Worm (Caenorhabditis elegans) whole organism, late embryonic: ENCODE measurements around the gene psmd-9.

ENCODE experiments used
- C08G9.2 ChIP-seq: sonication (generic microtip); optimal IDR thresholded peaks from 2 replicates; lab custom pipeline; 2016; ENCODE audit warnings: mild to moderate bottlenecking, missing genetic modification characterization, moderate library complexity, missing compliant biosample characterization
- C38D4.7 ChIP-seq: fragments of 200-800 bp; sonication (Bioruptor generic); optimal IDR thresholded peaks from 2 replicates; lab custom pipeline; 2018; ENCODE audit warnings: mild to moderate bottlenecking, missing genetic modification characterization, moderate library complexity, missing compliant biosample characterization
- F13H6.1 ChIP-seq: sonication (generic microtip); optimal IDR thresholded peaks from 2 replicates; lab custom pipeline; 2016; ENCODE audit warnings: missing genetic modification characterization, missing compliant biosample characterization
- K02D7.2 ChIP-seq: sonication (generic microtip); optimal IDR thresholded peaks from 2 replicates; lab custom pipeline; 2017; ENCODE audit warnings: mild to moderate bottlenecking, missing genetic modification characterization, missing compliant biosample characterization
- Y22D7AL.16 ChIP-seq: sonication (generic microtip); optimal IDR thresholded peaks from 2 replicates; lab custom pipeline; 2016; ENCODE audit warnings: missing genetic modification characterization, missing compliant biosample characterization
- ahr-1 ChIP-seq: sonication (generic microtip); optimal IDR thresholded peaks from 2 replicates; lab custom pipeline; 2016; ENCODE audit warnings: missing genetic modification characterization, missing compliant biosample characterization
- ama-1 ChIP-seq: fragments of 150-350 bp; optimal IDR thresholded peaks from 2 replicates; lab custom pipeline; 2014
- ceh-14 ChIP-seq: sonication (generic microtip); optimal IDR thresholded peaks from 2 replicates; lab custom pipeline; 2016; ENCODE audit warnings: missing genotype, missing genetic modification characterization, missing compliant biosample characterization
- ceh-18 ChIP-seq: sonication (generic microtip); optimal IDR thresholded peaks from 2 replicates; lab custom pipeline; 2016; ENCODE audit warnings: missing genetic modification characterization, missing compliant biosample characterization
- ceh-19 ChIP-seq: fragments of 200-800 bp; sonication (Bioruptor generic); optimal IDR thresholded peaks from 2 replicates; lab custom pipeline; 2018; ENCODE audit warnings: mild to moderate bottlenecking, missing genetic modification characterization, missing compliant biosample characterization
- ceh-2 ChIP-seq: sonication (generic microtip); optimal IDR thresholded peaks from 2 replicates; lab custom pipeline; 2016; ENCODE audit warnings: missing genotype, missing genetic modification characterization, missing compliant biosample characterization
- ceh-22 ChIP-seq: sonication (generic microtip); optimal IDR thresholded peaks from 2 replicates; lab custom pipeline; 2017; ENCODE audit warnings: missing biosample characterization, missing genetic modification characterization
- ceh-31 ChIP-seq: sonication (generic microtip); optimal IDR thresholded peaks from 2 replicates; lab custom pipeline; 2016; ENCODE audit warnings: missing genetic modification characterization, missing compliant biosample characterization
- ceh-45 ChIP-seq: fragments of 200-800 bp; sonication (Bioruptor generic); IDR thresholded peaks from 2 replicates; pipeline ENCODE4 v1.3.6; 2022; ENCODE audit warnings: missing genetic modification reagents, missing genetic modification characterization, missing compliant biosample characterization
- ceh-48 ChIP-seq: sonication (generic microtip); optimal IDR thresholded peaks from 2 replicates; lab custom pipeline; 2016; ENCODE audit warnings: missing genetic modification characterization, inconsistent platforms, missing compliant biosample characterization
- ceh-6 ChIP-seq: fragments of 200-800 bp; sonication (Bioruptor generic); optimal IDR thresholded peaks from 2 replicates; lab custom pipeline; 2018; ENCODE audit warnings: mild to moderate bottlenecking, missing genetic modification characterization, missing compliant biosample characterization
- ceh-9 ChIP-seq: sonication (generic microtip); optimal IDR thresholded peaks from 2 replicates; lab custom pipeline; 2016; ENCODE audit warnings: mild to moderate bottlenecking, missing genetic modification characterization, inconsistent platforms, missing compliant biosample characterization
- che-1 ChIP-seq: sonication (generic microtip); optimal IDR thresholded peaks from 2 replicates; lab custom pipeline; 2016; ENCODE audit warnings: mild to moderate bottlenecking, missing genetic modification characterization, missing compliant biosample characterization
- elt-2 ChIP-seq: sonication (generic microtip); optimal IDR thresholded peaks from 2 replicates; lab custom pipeline; 2016; ENCODE audit warnings: missing genetic modification reagents, missing genetic modification characterization, missing compliant biosample characterization
- elt-4 ChIP-seq: sonication (generic microtip); optimal IDR thresholded peaks from 2 replicates; lab custom pipeline; 2016; ENCODE audit warnings: missing genetic modification characterization, missing compliant biosample characterization
- ets-4 ChIP-seq: sonication (generic microtip); optimal IDR thresholded peaks from 2 replicates; lab custom pipeline; 2016; ENCODE audit warnings: missing genetic modification characterization, missing compliant biosample characterization
- eyg-1 ChIP-seq: sonication (generic microtip); optimal IDR thresholded peaks from 2 replicates; lab custom pipeline; 2016; ENCODE audit warnings: missing genotype, missing genetic modification characterization, missing compliant biosample characterization
- fax-1 ChIP-seq: sonication (generic microtip); optimal IDR thresholded peaks from 2 replicates; lab custom pipeline; 2016; ENCODE audit warnings: missing genotype, missing genetic modification characterization, missing compliant biosample characterization
- fkh-10 ChIP-seq: fragments of 150-350 bp; optimal IDR thresholded peaks from 2 replicates; lab custom pipeline; 2014; ENCODE audit warnings: missing biosample characterization, missing genetic modification reagents, missing genetic modification characterization
- fkh-6 ChIP-seq: sonication (generic microtip); optimal IDR thresholded peaks from 2 replicates; lab custom pipeline; 2016; ENCODE audit warnings: missing genetic modification characterization, missing compliant biosample characterization
- gmeb-2 ChIP-seq: sonication (generic microtip); optimal IDR thresholded peaks from 2 replicates; lab custom pipeline; 2016; ENCODE audit warnings: missing genetic modification characterization, inconsistent platforms, missing compliant biosample characterization
- hlh-13 ChIP-seq: fragments of 200-800 bp; sonication (Bioruptor generic); optimal IDR thresholded peaks from 2 replicates; lab custom pipeline; 2018; ENCODE audit warnings: mild to moderate bottlenecking, missing genetic modification characterization, missing compliant biosample characterization
- hlh-15 ChIP-seq: sonication (generic microtip); optimal IDR thresholded peaks from 2 replicates; lab custom pipeline; 2016; ENCODE audit warnings: missing genetic modification characterization, missing compliant biosample characterization
- hlh-30 ChIP-seq: sonication (generic microtip); optimal IDR thresholded peaks from 2 replicates; lab custom pipeline; 2017; ENCODE audit warnings: antibody characterized with exemption, missing genetic modification characterization, missing compliant biosample characterization; ENCODE audit not compliant: insufficient read depth
- hlh-6 ChIP-seq: sonication (generic microtip); optimal IDR thresholded peaks from 2 replicates; lab custom pipeline; 2016; ENCODE audit warnings: missing genotype, missing genetic modification characterization, missing compliant biosample characterization
- hlh-8 ChIP-seq: sonication (generic microtip); optimal IDR thresholded peaks from 2 replicates; lab custom pipeline; 2016; ENCODE audit warnings: missing genotype, missing genetic modification characterization, missing compliant biosample characterization
- lin-11 ChIP-seq: fragments of 200-800 bp; sonication (Bioruptor generic); optimal IDR thresholded peaks from 2 replicates; lab custom pipeline; 2018; ENCODE audit warnings: mild to moderate bottlenecking, missing genetic modification characterization, missing compliant biosample characterization
- madf-2 ChIP-seq: sonication (generic microtip); optimal IDR thresholded peaks from 2 replicates; lab custom pipeline; 2017; ENCODE audit warnings: missing genetic modification characterization, missing compliant biosample characterization
- nfya-1 ChIP-seq: sonication (generic microtip); optimal IDR thresholded peaks from 2 replicates; lab custom pipeline; 2017; ENCODE audit warnings: missing genetic modification characterization, mild to moderate bottlenecking, missing compliant biosample characterization, antibody characterized with exemption, moderate library complexity
- nhr-11 ChIP-seq: fragments of 150-350 bp; optimal IDR thresholded peaks from 2 replicates; lab custom pipeline; 2014; ENCODE audit warnings: missing biosample characterization, missing genetic modification characterization
- nhr-232 ChIP-seq: sonication (generic microtip); optimal IDR thresholded peaks from 2 replicates; lab custom pipeline; 2016; ENCODE audit warnings: missing genetic modification characterization, missing compliant biosample characterization
- npax-4 ChIP-seq: sonication (generic microtip); optimal IDR thresholded peaks from 2 replicates; lab custom pipeline; 2016; ENCODE audit warnings: missing genetic modification characterization, missing compliant biosample characterization
- odd-2 ChIP-seq: sonication (generic microtip); optimal IDR thresholded peaks from 2 replicates; lab custom pipeline; 2017; ENCODE audit warnings: antibody characterized with exemption, mild to moderate bottlenecking, missing genetic modification characterization, missing compliant biosample characterization
- pag-3 ChIP-seq: sonication (generic microtip); optimal IDR thresholded peaks from 2 replicates; lab custom pipeline; 2016; ENCODE audit warnings: missing compliant biosample characterization, missing genetic modification characterization, borderline replicate concordance
- pat-9 ChIP-seq: fragments of 200-800 bp; sonication (Bioruptor generic); optimal IDR thresholded peaks from 2 replicates; lab custom pipeline; 2018; ENCODE audit warnings: mild to moderate bottlenecking, missing genetic modification characterization, moderate library complexity, missing compliant biosample characterization
- pax-1 ChIP-seq: fragments of 150-350 bp; optimal IDR thresholded peaks from 2 replicates; lab custom pipeline; 2014; ENCODE audit warnings: missing biosample characterization, missing genetic modification characterization
- pqm-1 ChIP-seq: sonication (generic microtip); optimal IDR thresholded peaks from 2 replicates; lab custom pipeline; 2016; ENCODE audit warnings: missing genetic modification characterization, missing compliant biosample characterization
- pros-1 ChIP-seq: fragments of 150-350 bp; optimal IDR thresholded peaks from 2 replicates; lab custom pipeline; 2014; ENCODE audit warnings: missing biosample characterization, missing genetic modification reagents, missing genetic modification characterization
- ref-2 ChIP-seq: sonication (generic microtip); optimal IDR thresholded peaks from 2 replicates; lab custom pipeline; 2016; ENCODE audit warnings: missing genetic modification characterization, missing compliant biosample characterization
- sdc-2 ChIP-seq: sonication (generic microtip); optimal IDR thresholded peaks from 2 replicates; lab custom pipeline; 2016; ENCODE audit warnings: missing genotype, missing genetic modification characterization, missing compliant biosample characterization
- sox-2 ChIP-seq: fragments of 200-800 bp; sonication (Bioruptor generic); IDR thresholded peaks from 2 replicates; pipeline ENCODE4 v1.3.6; 2022; ENCODE audit warnings: missing genetic modification reagents, missing genetic modification characterization, missing compliant biosample characterization
- syd-9 ChIP-seq: sonication (generic microtip); optimal IDR thresholded peaks from 2 replicates; lab custom pipeline; 2016; ENCODE audit warnings: mild to moderate bottlenecking, missing genetic modification characterization, moderate library complexity, missing compliant biosample characterization
- tbx-2 ChIP-seq: sonication (generic microtip); optimal IDR thresholded peaks from 2 replicates; lab custom pipeline; 2016; ENCODE audit warnings: missing genetic modification characterization, missing compliant biosample characterization
- tbx-7 ChIP-seq: sonication (generic microtip); optimal IDR thresholded peaks from 2 replicates; lab custom pipeline; 2016; ENCODE audit warnings: missing genotype, missing genetic modification characterization, missing compliant biosample characterization
- ttx-3 ChIP-seq: sonication (generic microtip); optimal IDR thresholded peaks from 2 replicates; lab custom pipeline; 2016; ENCODE audit warnings: missing genetic modification reagents, missing genetic modification characterization, missing compliant biosample characterization
- unc-3 ChIP-seq, 2 experiments: fragments of 200-800 bp in 1 of 2; sonication (Bioruptor generic) in 1 of 2; sonication (generic microtip) in 1 of 2; conservative IDR thresholded peaks in 1 of 2; optimal IDR thresholded peaks in 1 of 2; 2 replicates each; pipeline versions ENCODE4 v1.3.6 to Lab custom; 2016 to 2022; ENCODE audit warnings: missing compliant biosample characterization in 2 of 2, missing genetic modification characterization in 2 of 2, missing genetic modification reagents in 1 of 2
- unc-42 ChIP-seq: sonication (generic microtip); optimal IDR thresholded peaks from 2 replicates; lab custom pipeline; 2016; ENCODE audit warnings: missing genotype, missing genetic modification characterization, missing compliant biosample characterization
- unc-86 ChIP-seq: sonication (generic microtip); optimal IDR thresholded peaks from 2 replicates; lab custom pipeline; 2016; ENCODE audit warnings: missing genetic modification characterization, missing compliant biosample characterization

Gene psmd-9

DNA sequence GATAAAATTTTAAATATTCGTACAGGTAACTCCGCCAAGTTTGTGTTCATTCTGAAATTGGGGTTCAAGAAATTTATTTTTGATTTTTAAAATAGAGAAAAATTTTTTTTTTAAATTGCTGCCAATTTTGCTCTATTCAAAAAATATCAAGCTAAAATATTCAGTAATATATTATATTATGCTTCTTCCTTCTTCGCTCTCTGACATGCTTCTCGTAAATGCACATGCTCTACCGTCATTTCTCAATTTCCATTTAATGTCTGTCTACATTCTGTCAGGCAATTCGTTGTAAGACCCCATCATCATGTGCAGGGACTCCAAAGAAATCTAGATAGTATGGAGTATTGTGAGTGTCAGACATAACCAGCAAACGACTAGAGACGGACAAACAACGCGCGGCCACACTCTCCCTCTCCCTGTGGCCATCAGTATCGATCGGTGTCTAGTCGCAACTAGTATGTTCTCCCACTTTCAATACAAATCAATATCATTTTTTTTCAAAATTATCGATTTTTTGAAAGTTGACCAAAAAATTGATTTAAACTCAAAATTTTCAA lies 49.4 kb downstream of the psmd-9 start, which contains the start of the genes malt-1 and ceh-38:
Gene malt-1, minus strand, starts transcription at position 51 of the 557 bp plus-strand sequence.
Gene ceh-38, plus strand, starts transcription at position 277 of the 557 bp plus-strand sequence.
- TF ChIP-seq F13H6.1 (tag; lab: Kevin White, UChicago) (no peak), unc-3 (GFP tag; conservative IDR thresholded peaks at IDR 0.05; lab: Robert Waterston, UW) (no peak), unc-3 (tag; optimal IDR thresholded peaks at IDR 0.05; lab: Kevin White, UChicago) (no peak), ref-2 (peak; percentile 77), tbx-2 (tag; lab: Kevin White, UChicago) (peak; percentile 84), nhr-11 (no peak), fkh-6 (no peak), eyg-1 (tag; lab: Kevin White, UChicago) (no peak), pat-9 (tag; lab: Kevin White, UChicago) (no peak), ceh-18 (peak; percentile 80), Y22D7AL.16 (no peak), lin-11 (no peak), hlh-15 (tag; lab: Kevin White, UChicago) (no peak), ceh-14 (peak; percentile 36), ceh-48 (tag; lab: Kevin White, UChicago) (peak; percentile 100), ceh-45 (no peak), npax-4 (tag; lab: Kevin White, UChicago) (no peak), che-1 (tag; lab: Kevin White, UChicago) (no peak), hlh-6 (tag; lab: Kevin White, UChicago) (no peak), odd-2 (tag; lab: Kevin White, UChicago) (no peak), K02D7.2 (tag; lab: Kevin White, UChicago) (no peak), pqm-1 (no peak), ets-4 (tag; lab: Kevin White, UChicago) (peak; percentile 19), ceh-6 (GFP tag; lab: Kevin White, UChicago) (peak; percentile 47), ahr-1 (tag; lab: Kevin White, UChicago) (no peak), elt-4 (tag; lab: Kevin White, UChicago) (no peak), pros-1 (tag; lab: Kevin White, UChicago) (peak; percentile 72), madf-2 (tag; lab: Kevin White, UChicago) (peak; percentile 20), ceh-31 (peak; percentile 91), tbx-7 (tag; lab: Kevin White, UChicago) (no peak), sox-2 (GFP tag; lab: Robert Waterston, UW) (no peak), C38D4.7 (GFP tag; lab: Kevin White, UChicago) (no peak), hlh-30 (tag; lab: Kevin White, UChicago) (peak; percentile 92), pax-1 (tag; lab: Kevin White, UChicago) (peak; percentile 69), unc-86 (peak; percentile 47), hlh-13 (GFP tag; lab: Kevin White, UChicago) (no peak), nhr-232 (tag; lab: Kevin White, UChicago) (no peak), fkh-10 (GFP tag; lab: Kevin White, UChicago) (peak; percentile 3), sdc-2 (tag; lab: Kevin White, UChicago) (no peak), ama-1 (lab: Kevin White, UChicago) (no peak), fax-1 (tag; lab: Kevin White, UChicago) (no peak), nfya-1 (peak; percentile 93), C08G9.2 (tag; lab: Kevin White, UChicago) (no peak), ceh-9 (tag; lab: Kevin White, UChicago) (no peak), ttx-3 (no peak), pag-3 (tag; lab: Kevin White, UChicago) (no peak), elt-2 (peak; percentile 51), hlh-8 (tag; lab: Kevin White, UChicago) (peak; percentile 19), unc-42 (tag; lab: Kevin White, UChicago) (peak; percentile 86), syd-9 (tag; lab: Kevin White, UChicago) (no peak), ceh-22 (tag; lab: Kevin White, UChicago) (no peak), ceh-19 (GFP tag; lab: Kevin White, UChicago) (peak; percentile 56), ceh-2 (tag; lab: Kevin White, UChicago) (peak; percentile 56), gmeb-2 (no peak)
